Fruit fly (Drosophila melanogaster) whole organism: Measurements from ENCODE around the gene TwdlX.

ENCODE experiments used
- CG8478 ChIP-seq: fragments of >200 bp; optimal IDR thresholded peaks from 2 replicates; lab custom pipeline; 2018; ENCODE audit warnings: inconsistent platforms
- Dll ChIP-seq: fragments of >200 bp; optimal IDR thresholded peaks from 2 replicates; lab custom pipeline; 2017
- pan ChIP-seq: fragments of >200 bp; optimal IDR thresholded peaks from 2 replicates; lab custom pipeline; 2017
- psq ChIP-seq: fragments of >200 bp; optimal IDR thresholded peaks from 2 replicates; lab custom pipeline; 2017
- usp ChIP-seq: fragments of >200 bp; optimal IDR thresholded peaks from 2 replicates; lab custom pipeline; 2017; ENCODE audit warnings: missing biosample characterization, missing genetic modification characterization, mixed read lengths

DNA sequence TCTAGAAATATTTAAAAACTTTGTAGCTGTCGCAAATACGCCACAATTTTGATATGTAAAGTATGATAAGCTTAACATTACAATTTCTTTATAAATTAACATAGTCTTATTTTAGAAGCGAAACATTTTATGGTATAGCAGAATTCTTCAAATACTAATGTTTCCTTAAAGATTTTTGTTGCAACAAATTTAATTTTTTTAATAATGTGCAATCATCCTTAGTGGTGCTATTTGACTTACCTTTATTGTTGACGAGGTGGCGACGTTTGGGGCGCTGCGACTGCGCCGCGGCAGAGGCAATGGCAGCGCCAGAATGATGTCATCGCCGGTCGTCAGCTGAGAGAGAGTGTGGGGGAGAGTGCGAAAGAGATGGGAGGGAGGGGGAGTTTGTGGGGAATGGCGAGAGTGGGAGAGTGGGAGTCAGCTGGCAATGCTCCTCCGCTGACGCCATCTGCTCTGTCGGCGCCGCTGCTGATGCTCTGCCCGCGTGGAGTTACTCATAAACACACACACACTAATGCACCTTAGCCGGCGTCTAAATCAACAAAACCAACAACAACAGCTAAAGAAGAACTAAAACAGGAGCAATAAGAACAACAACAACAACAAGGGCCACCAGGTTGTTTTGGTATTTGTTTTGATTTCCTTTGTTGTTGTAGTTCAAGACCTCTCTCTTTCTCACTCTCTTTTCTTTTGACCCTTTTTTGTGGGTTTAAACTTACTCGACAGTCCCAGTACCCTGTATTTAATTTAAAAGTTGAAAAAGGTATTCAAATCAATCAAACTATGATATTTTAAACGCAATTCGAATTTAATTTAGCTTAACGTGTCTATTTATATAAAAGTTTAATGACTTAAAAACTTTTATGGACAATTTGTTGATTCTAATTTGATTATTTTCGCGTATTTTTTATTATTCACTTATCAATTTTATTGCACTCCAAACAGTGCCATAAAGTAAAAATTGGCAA lies 7.4 kb upstream of the TwdlX start:
- TF ChIP-seq CG8478 (no peak), Dll (lab: Kevin White, UChicago) (peak; percentile 84), psq (lab: Kevin White, UChicago) (no peak), pan (lab: Kevin White, UChicago) (peak; percentile 71), usp (GFP tag; lab: Kevin White, UChicago) (no peak)
